Worm (Caenorhabditis elegans) whole organism, late embryonic: ENCODE data around the gene prp-18.

Experiments
- C08G9.2 ChIP-seq: sonication (generic microtip); optimal IDR thresholded peaks from 2 replicates; lab custom pipeline; 2016; ENCODE audit warnings: mild to moderate bottlenecking, missing genetic modification characterization, moderate library complexity, missing compliant biosample characterization
- F13H6.1 ChIP-seq: sonication (generic microtip); optimal IDR thresholded peaks from 2 replicates; lab custom pipeline; 2016; ENCODE audit warnings: missing genetic modification characterization, missing compliant biosample characterization
- ceh-19 ChIP-seq: fragments of 200-800 bp; sonication (Bioruptor generic); optimal IDR thresholded peaks from 2 replicates; lab custom pipeline; 2018; ENCODE audit warnings: mild to moderate bottlenecking, missing genetic modification characterization, missing compliant biosample characterization
- dmd-4 ChIP-seq: sonication (generic microtip); optimal IDR thresholded peaks from 2 replicates; lab custom pipeline; 2016; ENCODE audit warnings: borderline replicate concordance, missing genetic modification characterization, missing compliant biosample characterization
- fkh-10 ChIP-seq: fragments of 150-350 bp; optimal IDR thresholded peaks from 2 replicates; lab custom pipeline; 2014; ENCODE audit warnings: missing biosample characterization, missing genetic modification reagents, missing genetic modification characterization
- hlh-30 ChIP-seq: sonication (generic microtip); optimal IDR thresholded peaks from 2 replicates; lab custom pipeline; 2017; ENCODE audit warnings: antibody characterized with exemption, missing genetic modification characterization, missing compliant biosample characterization; ENCODE audit not compliant: insufficient read depth
- hlh-6 ChIP-seq: sonication (generic microtip); optimal IDR thresholded peaks from 2 replicates; lab custom pipeline; 2016; ENCODE audit warnings: missing genotype, missing genetic modification characterization, missing compliant biosample characterization
- hlh-8 ChIP-seq: sonication (generic microtip); optimal IDR thresholded peaks from 2 replicates; lab custom pipeline; 2016; ENCODE audit warnings: missing genotype, missing genetic modification characterization, missing compliant biosample characterization
- nhr-232 ChIP-seq: sonication (generic microtip); optimal IDR thresholded peaks from 2 replicates; lab custom pipeline; 2016; ENCODE audit warnings: missing genetic modification characterization, missing compliant biosample characterization
- pat-9 ChIP-seq: fragments of 200-800 bp; sonication (Bioruptor generic); optimal IDR thresholded peaks from 2 replicates; lab custom pipeline; 2018; ENCODE audit warnings: mild to moderate bottlenecking, missing genetic modification characterization, moderate library complexity, missing compliant biosample characterization
- zip-5 ChIP-seq: sonication (generic microtip); optimal IDR thresholded peaks from 2 replicates; lab custom pipeline; 2016; ENCODE audit warnings: missing genetic modification characterization, missing compliant biosample characterization

DNA sequence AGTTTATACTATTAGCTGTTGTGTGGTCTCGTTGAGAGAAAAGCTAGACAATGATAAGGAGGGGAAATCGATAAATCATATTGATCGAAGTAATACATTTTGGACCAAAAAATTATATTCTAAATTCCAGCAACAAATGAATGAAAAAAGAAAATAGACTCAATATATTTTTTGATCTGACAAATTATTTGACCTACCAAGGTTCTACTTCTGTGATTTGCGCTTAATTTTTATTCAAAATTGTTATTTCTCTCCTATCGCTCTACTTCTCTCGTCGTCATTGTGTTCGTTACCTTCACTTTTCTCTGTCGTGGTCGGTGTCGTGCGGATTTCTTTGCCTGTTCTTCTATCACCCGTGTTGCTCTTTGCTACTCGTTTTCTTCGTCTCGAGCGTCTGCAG is 25.2 kb downstream of the prp-18 start:
- TF ChIP-seq C08G9.2 (tag; lab: Kevin White, UChicago) (no peak), zip-5 (no peak), pat-9 (no peak), dmd-4 (no peak), fkh-10 (GFP tag; lab: Kevin White, UChicago) (no peak), ceh-19 (GFP tag; lab: Kevin White, UChicago) (no peak), F13H6.1 (tag; lab: Kevin White, UChicago) (no peak), hlh-6 (tag; lab: Kevin White, UChicago) (no peak), hlh-8 (tag; lab: Kevin White, UChicago) (no peak), hlh-30 (tag; lab: Kevin White, UChicago) (no peak), nhr-232 (tag; lab: Kevin White, UChicago) (no peak)
